Fruit fly (Drosophila melanogaster) whole organism, embryonic: Measurements from ENCODE around the gene CG33796.
A peak's percentile ranks its signal among the peaks of the same experiment; 100 is the strongest.

Experiments used
- Ada2b ChIP-seq: fragments of 200-800 bp; sonication (Bioruptor generic); IDR thresholded peaks from 2 replicates; pipeline ENCODE4 v1.3.6; 2022; ENCODE audit warnings: missing biosample characterization, missing genetic modification characterization
- CG10959 ChIP-seq: fragments of 200-800 bp; sonication (Bioruptor generic); IDR thresholded peaks from 2 replicates; pipeline ENCODE4 v1.3.6; 2022; ENCODE audit warnings: missing biosample characterization, missing genetic modification characterization
- CG12219 ChIP-seq: fragments of 200-800 bp; sonication (Bioruptor generic); optimal IDR thresholded peaks from 3 replicates; lab custom pipeline; 2018; ENCODE audit warnings: missing biosample characterization, mild to moderate bottlenecking, missing genetic modification characterization
- CG1233 ChIP-seq: fragments of 200-800 bp; sonication (Bioruptor generic); optimal IDR thresholded peaks from 4 replicates; lab custom pipeline; 2018; ENCODE audit warnings: missing biosample characterization, mild to moderate bottlenecking, missing genetic modification characterization
- CG13894 ChIP-seq: fragments of 200-800 bp; sonication (Bioruptor generic); optimal IDR thresholded peaks from 3 replicates; lab custom pipeline; 2018; ENCODE audit warnings: missing biosample characterization, mild to moderate bottlenecking, missing genetic modification characterization, moderate library complexity
- CG14441 ChIP-seq: fragments of 200-800 bp; sonication (Bioruptor generic); IDR thresholded peaks from 2 replicates; pipeline ENCODE4 v1.3.6; 2022; ENCODE audit warnings: missing biosample characterization, missing genetic modification characterization
- CG14860 ChIP-seq: fragments of 200-800 bp; sonication (Bioruptor generic); IDR thresholded peaks from 3 replicates; pipeline ENCODE4 v1.3.6; 2022; ENCODE audit warnings: missing biosample characterization, missing genetic modification characterization; ENCODE audit not compliant: partially characterized antibody
- CG14965 ChIP-seq: fragments of 200-800 bp; sonication (Bioruptor generic); optimal IDR thresholded peaks from 2 replicates; lab custom pipeline; 2016; ENCODE audit warnings: missing biosample characterization, missing genetic modification characterization, borderline replicate concordance
- CG16813 ChIP-seq: fragments of 200-800 bp; sonication (Bioruptor generic); IDR thresholded peaks from 3 replicates; pipeline ENCODE4 v1.3.6; 2022; ENCODE audit warnings: missing biosample characterization, missing genetic modification characterization; ENCODE audit not compliant: partially characterized antibody
- CG17385 ChIP-seq: fragments of 200-800 bp; sonication (Bioruptor generic); optimal IDR thresholded peaks from 3 replicates; lab custom pipeline; 2018; ENCODE audit warnings: missing biosample characterization, mild to moderate bottlenecking, missing genetic modification characterization
- CG1832 ChIP-seq: fragments of 200-800 bp; sonication (Bioruptor generic); optimal IDR thresholded peaks from 2 replicates; lab custom pipeline; 2017; ENCODE audit warnings: missing biosample characterization, mild to moderate bottlenecking, missing genetic modification characterization, inconsistent platforms
- CG30403 ChIP-seq: fragments of 200-800 bp; sonication (Bioruptor generic); optimal IDR thresholded peaks from 3 replicates; lab custom pipeline; 2016; ENCODE audit warnings: missing biosample characterization, missing genetic modification characterization
- CG3407 ChIP-seq: fragments of 200-800 bp; sonication (Bioruptor generic); optimal IDR thresholded peaks from 2 replicates; lab custom pipeline; 2018; ENCODE audit warnings: missing biosample characterization, mild to moderate bottlenecking, missing genetic modification characterization
- CG34376 ChIP-seq: fragments of 200-800 bp; sonication (Bioruptor generic); optimal IDR thresholded peaks from 2 replicates; lab custom pipeline; 2018; ENCODE audit warnings: missing biosample characterization, mild to moderate bottlenecking, missing genetic modification characterization
- CG6791 ChIP-seq: fragments of 200-800 bp; sonication (Bioruptor generic); IDR thresholded peaks from 3 replicates; pipeline ENCODE4 v1.3.6; 2022; ENCODE audit warnings: missing biosample characterization, missing genetic modification characterization; ENCODE audit not compliant: partially characterized antibody
- CG6813 ChIP-seq: fragments of 200-800 bp; sonication (Bioruptor generic); optimal IDR thresholded peaks from 2 replicates; lab custom pipeline; 2017; ENCODE audit warnings: missing biosample characterization, missing genetic modification characterization, mild to moderate bottlenecking, moderate library complexity, missing genetic modification reagents
- CG7987 ChIP-seq: fragments of 200-800 bp; sonication (Bioruptor generic); optimal IDR thresholded peaks from 2 replicates; lab custom pipeline; 2018; ENCODE audit warnings: missing biosample characterization, mild to moderate bottlenecking, missing genetic modification characterization, moderate library complexity
- CG8290 ChIP-seq, 3 experiments: fragments of 200-800 bp; sonication (Bioruptor generic); optimal IDR thresholded peaks; 2 replicates each; lab custom pipeline; 2016 to 2019; ENCODE audit warnings: missing biosample characterization in 3 of 3, missing genetic modification characterization in 3 of 3, mild to moderate bottlenecking in 2 of 3, moderate library complexity in 1 of 3
- CG9215 ChIP-seq: fragments of 200-800 bp; sonication (Bioruptor generic); IDR thresholded peaks from 2 replicates; pipeline ENCODE4 v1.3.6; 2022; ENCODE audit warnings: missing biosample characterization, missing genetic modification characterization
- CrebB ChIP-seq: fragments of 200-800 bp; sonication (Bioruptor generic); optimal IDR thresholded peaks from 3 replicates; lab custom pipeline; 2018; ENCODE audit warnings: missing biosample characterization, mild to moderate bottlenecking, missing genetic modification characterization
- Dad ChIP-seq: fragments of 200-800 bp; sonication (Bioruptor generic); optimal IDR thresholded peaks from 3 replicates; lab custom pipeline; 2016; ENCODE audit warnings: missing biosample characterization, missing genetic modification characterization
- Hmr ChIP-seq: fragments of 200-800 bp; sonication (Bioruptor generic); optimal IDR thresholded peaks from 3 replicates; lab custom pipeline; 2017; ENCODE audit warnings: mild to moderate bottlenecking, missing biosample characterization, missing genetic modification reagents, missing genetic modification characterization
- Med ChIP-seq: fragments of 200-800 bp; sonication (Bioruptor generic); peaks from one replicate; lab custom pipeline; 2016; ENCODE audit warnings: missing biosample characterization, missing genetic modification characterization, mild to moderate bottlenecking, inconsistent platforms, moderate library complexity
- Rfx ChIP-seq: fragments of 200-800 bp; sonication (Bioruptor generic); IDR thresholded peaks from 2 replicates; pipeline ENCODE4 v1.3.6; 2022; ENCODE audit warnings: missing biosample characterization, missing genetic modification characterization
- al ChIP-seq: fragments of 200-800 bp; sonication (Bioruptor generic); IDR thresholded peaks from 2 replicates; pipeline ENCODE4 v1.3.6; 2022; ENCODE audit warnings: missing biosample characterization, missing genetic modification characterization
- ap ChIP-seq: fragments of 200-800 bp; sonication (Bioruptor generic); IDR thresholded peaks from 2 replicates; pipeline ENCODE4 v1.3.6; 2022; ENCODE audit warnings: missing biosample characterization, missing genetic modification characterization
- ato ChIP-seq: fragments of 200-800 bp; sonication (Bioruptor generic); IDR thresholded peaks from 2 replicates; pipeline ENCODE4 v1.3.6; 2022; ENCODE audit warnings: missing biosample characterization, missing genetic modification characterization; ENCODE audit not compliant: partially characterized antibody
- cas ChIP-seq: fragments of 200-800 bp; sonication (Bioruptor generic); IDR thresholded peaks from 2 replicates; pipeline ENCODE4 v1.3.6; 2022; ENCODE audit warnings: missing biosample characterization, missing genetic modification characterization
- chinmo ChIP-seq: fragments of 200-800 bp; sonication (Bioruptor generic); IDR thresholded peaks from 4 replicates; pipeline ENCODE4 v1.3.6; 2022; ENCODE audit warnings: missing biosample characterization, missing genetic modification characterization; ENCODE audit not compliant: partially characterized antibody
- emc ChIP-seq: fragments of 200-800 bp; sonication (Bioruptor generic); optimal IDR thresholded peaks from 2 replicates; lab custom pipeline; 2016; ENCODE audit warnings: missing biosample characterization, missing genetic modification characterization
- exex ChIP-seq: fragments of 200-800 bp; sonication (Bioruptor generic); optimal IDR thresholded peaks from 4 replicates; lab custom pipeline; 2018; ENCODE audit warnings: missing biosample characterization, mild to moderate bottlenecking, missing genetic modification characterization, moderate library complexity
- knrl ChIP-seq: fragments of 200-800 bp; sonication (Bioruptor generic); IDR thresholded peaks from 3 replicates; pipeline ENCODE4 v1.3.6; 2022; ENCODE audit warnings: missing biosample characterization, missing genetic modification characterization; ENCODE audit not compliant: partially characterized antibody
- lab ChIP-seq: fragments of 200-800 bp; sonication (Bioruptor generic); optimal IDR thresholded peaks from 3 replicates; lab custom pipeline; 2017; ENCODE audit warnings: missing biosample characterization, missing genetic modification characterization, mild to moderate bottlenecking, moderate library complexity, missing genetic modification reagents
- lmd ChIP-seq: fragments of 200-800 bp; sonication (Bioruptor generic); IDR thresholded peaks from 2 replicates; pipeline ENCODE4 v1.3.6; 2022; ENCODE audit warnings: missing biosample characterization, missing genetic modification characterization
- luna ChIP-seq: fragments of 200-800 bp; sonication (Bioruptor generic); optimal IDR thresholded peaks from 2 replicates; lab custom pipeline; 2016; ENCODE audit warnings: missing biosample characterization, missing genetic modification characterization
- nerfin-2 ChIP-seq: fragments of 200-800 bp; sonication (Bioruptor generic); IDR thresholded peaks from 2 replicates; pipeline ENCODE4 v1.3.6; 2022; ENCODE audit warnings: missing biosample characterization, missing genetic modification characterization; ENCODE audit not compliant: partially characterized antibody
- nom ChIP-seq: fragments of 200-800 bp; sonication (Bioruptor generic); optimal IDR thresholded peaks from 2 replicates; lab custom pipeline; 2017; ENCODE audit warnings: missing biosample characterization, missing genetic modification characterization, mild to moderate bottlenecking, moderate library complexity, missing genetic modification reagents
- onecut ChIP-seq: fragments of 200-800 bp; sonication (Bioruptor generic); IDR thresholded peaks from 2 replicates; pipeline ENCODE4 v1.3.6; 2022; ENCODE audit warnings: missing biosample characterization, missing genetic modification characterization
- repo ChIP-seq: fragments of 200-800 bp; sonication (Bioruptor generic); optimal IDR thresholded peaks from 2 replicates; lab custom pipeline; 2016; ENCODE audit warnings: missing biosample characterization, missing genetic modification characterization
- rib ChIP-seq: fragments of 200-800 bp; sonication (Bioruptor generic); IDR thresholded peaks from 2 replicates; pipeline ENCODE4 v1.3.6; 2022; ENCODE audit warnings: missing biosample characterization, missing genetic modification characterization
- salm ChIP-seq: fragments of 200-800 bp; sonication (Bioruptor generic); optimal IDR thresholded peaks from 2 replicates; lab custom pipeline; 2018; ENCODE audit warnings: missing biosample characterization, mild to moderate bottlenecking, missing genetic modification characterization
- shn ChIP-seq: fragments of 200-800 bp; sonication (Bioruptor generic); optimal IDR thresholded peaks from 3 replicates; lab custom pipeline; 2016; ENCODE audit warnings: missing biosample characterization, missing genetic modification characterization
- sima ChIP-seq: fragments of 200-800 bp; sonication (Bioruptor generic); optimal IDR thresholded peaks from 2 replicates; lab custom pipeline; 2016; ENCODE audit warnings: missing biosample characterization, missing genetic modification characterization
- sna ChIP-seq: fragments of 200-800 bp; sonication (Bioruptor generic); IDR thresholded peaks from 2 replicates; pipeline ENCODE4 v1.3.6; 2022; ENCODE audit warnings: missing biosample characterization, missing genetic modification characterization; ENCODE audit not compliant: partially characterized antibody
- sqz ChIP-seq: fragments of 200-800 bp; sonication (Bioruptor generic); optimal IDR thresholded peaks from 3 replicates; lab custom pipeline; 2018; ENCODE audit warnings: missing biosample characterization, mild to moderate bottlenecking, missing genetic modification characterization
- vvl ChIP-seq: fragments of 200-800 bp; sonication (Bioruptor generic); IDR thresholded peaks from 2 replicates; pipeline ENCODE4 v1.3.6; 2022; ENCODE audit warnings: missing biosample characterization, missing genetic modification characterization

CG33796 gene

DNA sequence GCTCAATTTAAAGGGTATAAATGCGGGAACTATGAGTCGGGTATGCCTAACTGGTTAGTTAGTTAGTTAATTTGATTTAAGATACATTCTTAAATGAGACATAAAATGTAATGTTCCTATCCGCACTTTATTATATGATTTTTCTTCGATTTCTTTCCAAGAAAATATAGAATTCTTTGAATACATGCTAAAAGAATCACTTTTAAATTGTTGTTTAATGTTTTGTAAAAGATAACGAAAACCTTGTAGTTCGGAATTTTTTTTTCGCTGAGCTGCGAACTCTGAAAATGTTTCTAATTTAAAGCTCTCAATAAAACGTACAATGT, 9.9 kb downstream of the CG33796 start (continued):
- TF ChIP-seq Hmr (GFP tag; lab: Kevin White, UChicago) (peak; percentile 64), cas (GFP tag; lab: Robert Waterston, UW) (no peak), al (GFP tag; lab: Robert Waterston, UW) (0 out of 2 replicates have a peak, but pooled peaks have one; percentile 17), nerfin-2 (no peak), lab (peak; percentile 60)

DNA sequence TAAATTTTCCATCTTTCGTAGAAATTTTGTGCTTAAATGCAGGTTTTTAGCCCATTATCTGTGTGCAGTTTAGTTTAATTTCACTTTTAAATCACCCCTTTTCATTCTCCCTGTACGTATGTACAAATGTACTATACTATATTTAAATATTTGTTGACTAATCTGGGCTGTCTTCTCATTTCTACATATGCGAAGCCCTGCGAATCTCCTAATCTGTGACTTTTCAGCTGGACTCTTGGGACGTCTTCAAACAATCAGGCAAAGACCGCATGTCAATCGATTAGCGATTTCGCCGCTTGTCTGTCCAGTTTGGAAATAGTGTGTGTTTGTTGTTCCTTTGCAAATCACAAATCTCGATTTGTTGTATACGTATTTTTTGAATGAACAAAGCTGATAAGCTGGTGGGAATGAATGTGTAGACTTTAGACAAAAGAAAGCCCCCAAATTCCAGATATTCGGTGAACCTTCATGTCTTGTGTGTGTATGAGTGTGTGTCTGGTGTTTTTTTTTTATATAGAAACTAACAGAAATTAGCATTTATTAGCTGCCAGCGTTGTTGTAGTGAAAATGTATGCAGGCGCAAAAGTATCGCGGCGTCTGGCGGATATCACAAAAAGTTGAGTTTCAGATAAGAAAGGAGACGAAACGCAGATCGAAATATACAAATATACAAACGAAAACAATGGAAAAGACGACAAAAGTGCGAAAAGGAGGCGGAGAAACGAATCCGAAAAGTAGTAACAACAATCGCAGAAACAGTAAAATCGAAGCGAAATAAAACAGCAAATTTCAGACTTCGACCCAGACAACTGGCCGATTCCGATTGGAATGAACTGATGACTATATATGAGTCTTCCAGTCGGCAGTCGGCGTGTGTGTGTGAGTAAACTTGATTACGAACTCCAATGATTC, 10.5 kb downstream of the CG33796 start:
- TF ChIP-seq chinmo (0 out of 4 replicates have a peak, but pooled peaks have one; percentile 13), nom (peak; percentile 63), Rfx (GFP tag; lab: Robert Waterston, UW) (0 out of 2 replicates have a peak, but pooled peaks have one; percentile 6), vvl (0 out of 2 replicates have a peak, but pooled peaks have one; percentile 17), CrebB (tag; lab: Kevin White, UChicago) (no peak), CG13894 (tag; lab: Kevin White, UChicago) (peak; percentile 77), salm (tag; lab: Kevin White, UChicago) (no peak), CG14441 (no peak), CG14860 (GFP tag; lab: Robert Waterston, UW) (no peak), CG9215 (GFP tag; lab: Robert Waterston, UW) (no peak), sqz (GFP tag; lab: Kevin White, UChicago) (peak; percentile 1), lmd (GFP tag; lab: Robert Waterston, UW) (no peak), CG17385 (GFP tag; lab: Kevin White, UChicago) (no peak), CG7987 (GFP tag; lab: Kevin White, UChicago) (peak; percentile 87), CG34376 (GFP tag; lab: Kevin White, UChicago) (peak; percentile 14), CG1233 (no peak), CG10959 (GFP tag; lab: Robert Waterston, UW) (no peak), ap (no peak), onecut (GFP tag; lab: Robert Waterston, UW) (no peak), luna (GFP tag; lab: Kevin White, UChicago) (no peak), exex (tag; lab: Kevin White, UChicago) (peak; percentile 25), CG1832 (GFP tag; lab: Kevin White, UChicago) (no peak), emc (GFP tag; lab: Kevin White, UChicago) (no peak), Med (peak; percentile 33), CG30403 (GFP tag; lab: Kevin White, UChicago) (no peak), Dad (no peak), shn (GFP tag; lab: Kevin White, UChicago) (no peak), CG12219 (GFP tag; lab: Kevin White, UChicago) (no peak), sima (GFP tag; lab: Kevin White, UChicago) (no peak), lab (no peak)

- TF ChIP-seq CG3407 (no peak), rib (0 out of 2 replicates have a peak, but pooled peaks have one; percentile 24), repo (GFP tag; lab: Kevin White, UChicago) (no peak), CG30403 (GFP tag; lab: Kevin White, UChicago) (no peak), CG6791 (peak; percentile 35; the same call in 1 of the 3 replicates), CG13894 (tag; lab: Kevin White, UChicago) (peak; percentile 29), CG14965 (GFP tag; lab: Kevin White, UChicago) (no peak), CG6813 (GFP tag; lab: Kevin White, UChicago) (no peak), Ada2b (GFP tag; lab: Robert Waterston, UW) (0 out of 2 replicates have a peak, but pooled peaks have one; percentile 11), sna (GFP tag; lab: Robert Waterston, UW) (peak; percentile 43; the same call in 1 of the 2 replicates), CG8290 (GFP tag; optimal IDR thresholded peaks at IDR 0.05; lab: Kevin White, UChicago) (no peak), CG8290 (tag; optimal IDR thresholded peaks at IDR 0.05; lab: Kevin White, UChicago) (peak in 1 of 2 experiments; percentile 33), CG16813 (peak; percentile 33; the same call in 1 of the 3 replicates), ato (peak; percentile 44; the same call in 1 of the 2 replicates), knrl (GFP tag; lab: Robert Waterston, UW) (no peak; the same call in 2 of the 3 replicates)
Measured at dm6 chr3L:16158322-16158721, 11.6 kb downstream of the CG33796 start.
